Worm (Caenorhabditis elegans) whole organism, L2 larva: ENCODE measurements around the gene sax-2.

Experiments
- C34F6.9 ChIP-seq: fragments of 150-350 bp; optimal IDR thresholded peaks from 2 replicates; lab custom pipeline; 2014; ENCODE audit warnings: missing biosample characterization, missing genetic modification characterization
- F13H6.1 ChIP-seq: sonication (generic microtip); optimal IDR thresholded peaks from 2 replicates; lab custom pipeline; 2016; ENCODE audit warnings: missing genetic modification characterization, missing compliant biosample characterization
- R02D3.7 ChIP-seq: fragments of 150-350 bp; optimal IDR thresholded peaks from 2 replicates; lab custom pipeline; 2014; ENCODE audit warnings: missing biosample characterization, missing genetic modification characterization
- Y55F3AM.14 ChIP-seq: fragments of 200-800 bp; sonication (Bioruptor generic); optimal IDR thresholded peaks from 2 replicates; lab custom pipeline; 2018; ENCODE audit warnings: mild to moderate bottlenecking, missing genetic modification characterization, missing compliant biosample characterization
- alr-1 ChIP-seq: fragments of 150-350 bp; optimal IDR thresholded peaks from 2 replicates; lab custom pipeline; 2014; ENCODE audit warnings: missing biosample characterization, missing genetic modification characterization
- aly-2 ChIP-seq: fragments of 150-350 bp; optimal IDR thresholded peaks from 2 replicates; lab custom pipeline; 2014; ENCODE audit warnings: missing biosample characterization, missing genetic modification characterization
- ama-1 ChIP-seq: fragments of 150-350 bp; optimal IDR thresholded peaks from 2 replicates; lab custom pipeline; 2018; ENCODE audit warnings: inconsistent platforms
- blmp-1 ChIP-seq: sonication (generic microtip); optimal IDR thresholded peaks from 2 replicates; lab custom pipeline; 2017; ENCODE audit warnings: missing genetic modification characterization, mild to moderate bottlenecking, missing compliant biosample characterization, antibody characterized with exemption, moderate library complexity; ENCODE audit not compliant: insufficient read depth
- ceh-16 ChIP-seq: fragments of 150-350 bp; optimal IDR thresholded peaks from 2 replicates; lab custom pipeline; 2014; ENCODE audit warnings: missing biosample characterization, missing genetic modification characterization
- ceh-82 ChIP-seq: fragments of 150-350 bp; optimal IDR thresholded peaks from 2 replicates; lab custom pipeline; 2014; ENCODE audit warnings: missing biosample characterization, missing genetic modification characterization
- crh-2 ChIP-seq: sonication (generic microtip); optimal IDR thresholded peaks from 2 replicates; lab custom pipeline; 2017; ENCODE audit warnings: missing biosample characterization, missing genetic modification characterization
- dmd-4 ChIP-seq: sonication (generic microtip); optimal IDR thresholded peaks from 2 replicates; lab custom pipeline; 2017; ENCODE audit warnings: missing biosample characterization, missing genetic modification characterization
- elt-3 ChIP-seq: sonication (generic microtip); optimal IDR thresholded peaks from 2 replicates; lab custom pipeline; 2017; ENCODE audit warnings: missing biosample characterization, missing genetic modification characterization
- fos-1 ChIP-seq: fragments of 150-350 bp; optimal IDR thresholded peaks from 2 replicates; lab custom pipeline; 2014; ENCODE audit warnings: missing biosample characterization, missing genetic modification characterization
- gmeb-1 ChIP-seq: fragments of 150-350 bp; optimal IDR thresholded peaks from 2 replicates; lab custom pipeline; 2014; ENCODE audit warnings: missing biosample characterization, missing genetic modification characterization
- lin-11 ChIP-seq: fragments of 150-350 bp; sonication (generic microtip); optimal IDR thresholded peaks from 2 replicates; lab custom pipeline; 2014; ENCODE audit warnings: missing biosample characterization, missing genetic modification characterization, inconsistent platforms, mixed read lengths
- lin-39 ChIP-seq: fragments of 150-350 bp; optimal IDR thresholded peaks from 2 replicates; lab custom pipeline; 2014; ENCODE audit warnings: missing biosample characterization, missing genetic modification reagents, missing genetic modification characterization
- lsy-2 ChIP-seq, 2 experiments: fragments of 150-350 bp in 1 of 2; sonication (generic microtip) in 1 of 2; optimal IDR thresholded peaks; 2 replicates each; lab custom pipeline; 2014 to 2017; ENCODE audit warnings: missing biosample characterization in 2 of 2, missing genetic modification characterization in 2 of 2
- mab-5 ChIP-seq: fragments of 150-350 bp; optimal IDR thresholded peaks from 2 replicates; lab custom pipeline; 2014; ENCODE audit warnings: missing biosample characterization, missing genetic modification characterization
- mbf-1 ChIP-seq: sonication (generic microtip); optimal IDR thresholded peaks from 2 replicates; lab custom pipeline; 2017; ENCODE audit warnings: missing biosample characterization, missing genetic modification characterization
- mdl-1 ChIP-seq, 2 experiments: fragments of 150-350 bp in 1 of 2; sonication (generic microtip) in 1 of 2; optimal IDR thresholded peaks; 2 replicates each; lab custom pipeline; 2017; ENCODE audit warnings: missing biosample characterization in 2 of 2, missing genetic modification characterization in 2 of 2
- nhr-10 ChIP-seq: sonication (generic microtip); optimal IDR thresholded peaks from 2 replicates; lab custom pipeline; 2017; ENCODE audit warnings: missing biosample characterization, missing genetic modification characterization
- nhr-11 ChIP-seq: fragments of 150-350 bp; optimal IDR thresholded peaks from 2 replicates; lab custom pipeline; 2014; ENCODE audit warnings: missing biosample characterization, missing genetic modification characterization
- nhr-12 ChIP-seq: fragments of 150-350 bp; optimal IDR thresholded peaks from 2 replicates; lab custom pipeline; 2014; ENCODE audit warnings: missing biosample characterization, missing genetic modification characterization
- nhr-129 ChIP-seq: fragments of 150-350 bp; optimal IDR thresholded peaks from 2 replicates; lab custom pipeline; 2014; ENCODE audit warnings: missing biosample characterization, missing genetic modification characterization
- nhr-21 ChIP-seq: fragments of 150-350 bp; optimal IDR thresholded peaks from 2 replicates; lab custom pipeline; 2014; ENCODE audit warnings: missing biosample characterization, missing genetic modification characterization
- nhr-23 ChIP-seq: fragments of 150-350 bp; optimal IDR thresholded peaks from 2 replicates; lab custom pipeline; 2014; ENCODE audit warnings: missing biosample characterization, missing genetic modification reagents, missing genetic modification characterization
- nhr-237 ChIP-seq: fragments of 150-350 bp; optimal IDR thresholded peaks from 2 replicates; lab custom pipeline; 2014; ENCODE audit warnings: missing biosample characterization, missing genetic modification characterization
- nhr-25 ChIP-seq: fragments of 150-350 bp; sonication (generic microtip); optimal IDR thresholded peaks from 3 replicates; lab custom pipeline; 2014; ENCODE audit warnings: missing biosample characterization, missing genetic modification characterization
- nhr-6 ChIP-seq: fragments of 150-350 bp; optimal IDR thresholded peaks from 2 replicates; lab custom pipeline; 2014; ENCODE audit warnings: missing biosample characterization, missing genetic modification characterization
- nhr-77 ChIP-seq: fragments of 150-350 bp; optimal IDR thresholded peaks from 2 replicates; lab custom pipeline; 2014; ENCODE audit warnings: missing biosample characterization, missing genetic modification characterization
- sem-4 ChIP-seq: fragments of 150-350 bp; optimal IDR thresholded peaks from 2 replicates; lab custom pipeline; 2014; ENCODE audit warnings: missing biosample characterization, missing genetic modification reagents, missing genetic modification characterization
- skn-1 ChIP-seq: sonication (generic microtip); optimal IDR thresholded peaks from 2 replicates; lab custom pipeline; 2017; ENCODE audit warnings: missing biosample characterization, missing genetic modification characterization
- sma-3 ChIP-seq: sonication (generic microtip); optimal IDR thresholded peaks from 2 replicates; lab custom pipeline; 2016; ENCODE audit warnings: missing genetic modification reagents, missing genetic modification characterization, missing compliant biosample characterization
- sma-9 ChIP-seq, 2 experiments: fragments of 150-350 bp in 1 of 2; sonication (generic microtip) in 1 of 2; optimal IDR thresholded peaks; 2 replicates each; lab custom pipeline; 2014 to 2016; ENCODE audit warnings: missing genetic modification characterization in 2 of 2, mild to moderate bottlenecking in 1 of 2, missing biosample characterization in 1 of 2, missing compliant biosample characterization in 1 of 2, missing genetic modification reagents in 1 of 2, moderate library complexity in 1 of 2
- snpc-4 ChIP-seq: fragments of 150-350 bp; optimal IDR thresholded peaks from 2 replicates; lab custom pipeline; 2014; ENCODE audit warnings: missing biosample characterization, missing genetic modification characterization
- unc-55 ChIP-seq: fragments of 150-350 bp; sonication (generic microtip); optimal IDR thresholded peaks from 3 replicates; lab custom pipeline; 2014; ENCODE audit warnings: missing biosample characterization, missing genetic modification reagents, missing genetic modification characterization
- unc-62 ChIP-seq: fragments of 150-350 bp; optimal IDR thresholded peaks from 2 replicates; lab custom pipeline; 2014; ENCODE audit warnings: missing biosample characterization, missing genetic modification reagents, missing genetic modification characterization
- zag-1 ChIP-seq: fragments of 150-350 bp; optimal IDR thresholded peaks from 2 replicates; lab custom pipeline; 2014; ENCODE audit warnings: missing biosample characterization, missing genetic modification characterization
- ztf-1 ChIP-seq: fragments of 200-800 bp; sonication (Bioruptor generic); conservative IDR thresholded peaks from 2 replicates; pipeline ENCODE4 v1.3.6; 2022; ENCODE audit warnings: missing genetic modification characterization, missing compliant biosample characterization

Gene sax-2

DNA sequence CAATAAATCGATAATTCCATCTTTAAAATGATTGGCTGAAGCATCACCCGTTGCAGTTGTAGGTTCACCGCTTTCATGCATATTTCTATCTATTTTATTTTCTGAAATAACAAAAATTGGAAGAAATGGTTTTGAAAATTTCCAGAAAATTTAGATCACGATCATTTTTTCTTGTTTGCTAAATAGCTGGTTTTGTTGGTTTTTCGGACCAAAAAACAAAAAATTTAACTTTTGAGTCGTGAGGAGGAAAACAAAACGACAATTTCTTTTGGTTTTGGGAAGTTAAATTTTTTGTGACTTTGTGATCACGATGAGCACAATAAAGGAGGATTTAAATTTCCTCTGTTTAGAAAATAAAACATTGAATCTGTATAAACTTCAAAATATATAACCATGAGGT, 55.7 kb downstream of the sax-2 start, which contains the start of gene T10F2.2:
Gene T10F2.2 (minus strand): TSS at position 101 of the 400 bp plus-strand sequence.
- no peak for TF ChIP-seq nhr-21 (tag; lab: Kevin White, UChicago)
- TF ChIP-seq nhr-23: no peak
- TF ChIP-seq alr-1 (tag; lab: Kevin White, UChicago): no peak
- no peak for TF ChIP-seq nhr-25 (tag; lab: Kevin White, UChicago)
- no peak for TF ChIP-seq gmeb-1 (tag; lab: Kevin White, UChicago)
- no peak for TF ChIP-seq nhr-237 (tag; lab: Kevin White, UChicago)
- no peak for TF ChIP-seq ceh-82 (tag; lab: Kevin White, UChicago)

DNA sequence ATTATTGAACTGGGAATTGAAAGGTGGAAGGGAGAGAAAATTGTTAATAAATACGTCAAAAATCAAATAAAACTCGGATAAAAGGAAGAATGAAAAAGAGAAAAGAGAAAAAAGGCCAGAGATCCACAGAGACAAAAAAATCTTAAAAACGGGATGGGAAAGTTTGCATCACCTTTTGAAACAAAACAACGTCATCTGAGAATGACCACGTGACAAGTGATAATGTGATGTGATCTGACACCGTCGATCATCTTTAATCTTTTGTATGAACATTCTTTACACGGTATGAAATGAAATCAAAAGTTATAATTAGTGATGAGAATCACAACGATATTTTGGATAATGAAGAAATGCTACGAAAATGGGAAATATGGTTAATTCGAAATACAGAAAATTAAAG, 56.2 kb downstream of the sax-2 start:
- TF ChIP-seq nhr-129: peak; percentile 65
- TF ChIP-seq Y55F3AM.14 (GFP tag; lab: Kevin White, UChicago): no peak
- TF ChIP-seq ceh-16 (tag; lab: Kevin White, UChicago): no peak
- TF ChIP-seq lin-39: no peak
- TF ChIP-seq nhr-10: no peak
- TF ChIP-seq blmp-1: peak; percentile 42
- TF ChIP-seq nhr-11 (tag; lab: Kevin White, UChicago): no peak
- no peak for TF ChIP-seq nhr-12 (tag; lab: Kevin White, UChicago)
- TF ChIP-seq mab-5 (tag; lab: Kevin White, UChicago): no peak
- TF ChIP-seq zag-1 (tag; lab: Kevin White, UChicago): no peak
- peak; percentile 57 for TF ChIP-seq sma-9 (GFP tag; optimal IDR thresholded peaks at IDR 0.05; lab: Kevin White, UChicago)
- TF ChIP-seq sma-9 (tag; optimal IDR thresholded peaks at IDR 0.05; lab: Kevin White, UChicago): no peak
- no peak for TF ChIP-seq unc-55 (GFP tag; lab: Kevin White, UChicago)
- no peak for TF ChIP-seq ama-1 (lab: Kevin White, UChicago)
- TF ChIP-seq nhr-25 (tag; lab: Kevin White, UChicago): peak; percentile 51
- TF ChIP-seq mbf-1: no peak
- no peak for TF ChIP-seq dmd-4

DNA sequence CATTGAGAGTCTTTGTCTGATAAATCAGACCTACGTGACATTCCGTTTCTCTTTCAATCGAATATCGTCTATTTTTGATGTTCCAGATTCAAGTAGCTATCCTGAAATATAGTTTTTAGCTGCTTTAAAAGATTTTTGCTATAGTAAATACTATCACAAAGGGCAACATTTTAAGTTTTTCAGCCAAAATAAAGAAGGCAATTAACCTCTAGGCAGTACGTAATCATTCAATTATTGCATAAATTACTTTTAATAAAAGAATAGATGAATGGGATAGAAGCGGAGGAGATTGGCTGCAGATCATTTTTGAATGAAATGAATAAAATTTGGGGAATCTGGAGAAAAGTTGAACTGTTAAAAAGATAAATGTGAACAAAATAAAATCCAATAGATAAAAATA, 60.2 kb downstream of the sax-2 start, which contains the start of gene ulp-1:
Gene ulp-1 (minus strand): TSS at position 101 of the 400 bp plus-strand sequence.
- TF ChIP-seq elt-3 (tag; lab: Kevin White, UChicago) (no peak), sma-9 (GFP tag; optimal IDR thresholded peaks at IDR 0.05; lab: Kevin White, UChicago) (no peak), sma-9 (tag; optimal IDR thresholded peaks at IDR 0.05; lab: Kevin White, UChicago) (no peak), mdl-1 (tag; optimal IDR thresholded peaks at IDR 0.05; lab: Kevin White, UChicago) (no peak)

DNA sequence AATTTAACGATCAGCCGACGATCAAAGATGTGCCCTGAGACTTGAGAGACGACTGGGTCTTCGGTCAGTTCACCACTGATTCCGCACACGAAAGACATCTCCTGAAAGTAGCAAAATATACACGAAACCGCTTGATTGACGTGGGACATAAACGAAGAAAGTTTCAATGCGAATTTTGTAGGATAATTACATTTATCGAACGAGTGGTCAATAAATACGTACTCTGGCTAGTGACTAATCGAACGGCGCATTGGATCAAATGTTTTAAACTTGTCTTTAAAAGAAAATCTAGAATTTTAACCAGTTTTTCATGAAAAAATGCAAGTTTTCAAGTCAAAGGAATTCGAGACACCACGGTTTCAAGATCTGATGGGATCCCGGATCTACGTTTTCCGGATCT, 62.4 kb downstream of the sax-2 start, which contains the start of gene prp-19:
Gene prp-19 (minus strand): TSS at position 101 of the 400 bp plus-strand sequence.
- no peak for TF ChIP-seq crh-2 (tag; lab: Kevin White, UChicago)
- no peak for TF ChIP-seq elt-3 (tag; lab: Kevin White, UChicago)
- TF ChIP-seq Y55F3AM.14 (GFP tag; lab: Kevin White, UChicago): no peak
- no peak for TF ChIP-seq nhr-77 (tag; lab: Kevin White, UChicago)
- TF ChIP-seq nhr-11 (tag; lab: Kevin White, UChicago): no peak
- no peak for TF ChIP-seq C34F6.9 (tag; lab: Kevin White, UChicago)
- TF ChIP-seq unc-55 (GFP tag; lab: Kevin White, UChicago): no peak
- no peak for TF ChIP-seq nhr-12 (tag; lab: Kevin White, UChicago)
- TF ChIP-seq nhr-23: no peak
- no peak for TF ChIP-seq aly-2
- no peak for TF ChIP-seq unc-62 (GFP tag; lab: Kevin White, UChicago)
- no peak for TF ChIP-seq ama-1 (lab: Kevin White, UChicago)
- no peak for TF ChIP-seq snpc-4 (tag; lab: Kevin White, UChicago)
- TF ChIP-seq lin-11 (tag; lab: Kevin White, UChicago): no peak
- no peak for TF ChIP-seq ztf-1 (GFP tag; lab: Robert Waterston, UW)

DNA sequence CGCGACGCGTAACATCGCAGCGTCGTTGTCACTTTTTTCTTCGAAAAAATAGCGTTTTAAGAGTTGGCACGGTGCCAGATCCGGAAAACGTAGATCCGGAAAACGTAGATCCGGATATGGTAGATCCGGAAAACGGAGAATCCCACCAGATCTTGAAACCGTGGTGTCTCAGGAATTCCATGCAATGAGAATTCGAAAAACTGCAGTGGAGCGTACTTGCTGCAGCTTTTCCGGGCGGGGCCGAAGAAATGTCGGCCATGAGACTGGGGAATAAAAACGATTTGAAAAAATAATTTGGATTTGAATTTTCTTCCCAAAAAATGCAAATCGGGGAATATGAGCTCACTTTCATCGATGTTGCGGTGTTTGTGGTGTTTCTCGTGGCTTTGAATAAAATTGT, 63.0 kb downstream of the sax-2 start, which contains the start of gene K10D2.5:
Gene K10D2.5 (plus strand): TSS at position 251 of the 400 bp plus-strand sequence.
- TF ChIP-seq unc-55 (GFP tag; lab: Kevin White, UChicago) (peak; percentile 97), nhr-21 (tag; lab: Kevin White, UChicago) (peak; percentile 72), nhr-6 (tag; lab: Kevin White, UChicago) (peak; percentile 74), snpc-4 (tag; lab: Kevin White, UChicago) (peak; percentile 74), unc-62 (GFP tag; lab: Kevin White, UChicago) (no peak), nhr-10 (peak; percentile 55), sem-4 (peak; percentile 44), R02D3.7 (tag; lab: Kevin White, UChicago) (no peak), F13H6.1 (peak; percentile 88), ceh-82 (tag; lab: Kevin White, UChicago) (peak; percentile 74), skn-1 (tag; lab: Kevin White, UChicago) (peak; percentile 64), nhr-23 (no peak), C34F6.9 (tag; lab: Kevin White, UChicago) (peak; percentile 94), sma-9 (GFP tag; optimal IDR thresholded peaks at IDR 0.05; lab: Kevin White, UChicago) (peak; percentile 96), sma-9 (tag; optimal IDR thresholded peaks at IDR 0.05; lab: Kevin White, UChicago) (no peak), lin-11 (tag; lab: Kevin White, UChicago) (peak; percentile 83), Y55F3AM.14 (GFP tag; lab: Kevin White, UChicago) (peak; percentile 74), mbf-1 (no peak), lsy-2 (tag; optimal IDR thresholded peaks at IDR 0.05; lab: Kevin White, UChicago) (peak; percentile 84 to 90), nhr-11 (tag; lab: Kevin White, UChicago) (no peak), sma-3 (GFP tag; lab: Kevin White, UChicago) (peak; percentile 95), blmp-1 (peak; percentile 27), fos-1 (tag; lab: Kevin White, UChicago) (peak; percentile 77), ztf-1 (GFP tag; lab: Robert Waterston, UW) (0 out of 2 replicates have a peak, but pooled peaks have one; percentile 89), nhr-12 (tag; lab: Kevin White, UChicago) (no peak), mab-5 (tag; lab: Kevin White, UChicago) (peak; percentile 89), zag-1 (tag; lab: Kevin White, UChicago) (peak; percentile 77), nhr-25 (tag; lab: Kevin White, UChicago) (peak; percentile 87), crh-2 (tag; lab: Kevin White, UChicago) (peak; percentile 89)
